Fruit fly (Drosophila melanogaster) whole organism, wandering third instar larva: ENCODE results near the gene CG31752.

Source experiments
- CG9705 ChIP-seq: fragments of 200-800 bp; sonication (Bioruptor generic); optimal IDR thresholded peaks from 2 replicates; lab custom pipeline; 2018; ENCODE audit warnings: missing biosample characterization, mild to moderate bottlenecking, missing genetic modification characterization
- Mio ChIP-seq: sonication (Bioruptor generic); optimal IDR thresholded peaks from 2 replicates; lab custom pipeline; 2016; ENCODE audit warnings: missing biosample characterization, missing genetic modification characterization
- Myc ChIP-seq: fragments of >200 bp; optimal IDR thresholded peaks from 2 replicates; lab custom pipeline; 2017
- N ChIP-seq: fragments of >200 bp; optimal IDR thresholded peaks from 2 replicates; lab custom pipeline; 2018; ENCODE audit warnings: missing biosample characterization, missing external identifiers, missing genetic modification characterization
- brk ChIP-seq: fragments of 200-800 bp; sonication (Bioruptor generic); optimal IDR thresholded peaks from 2 replicates; lab custom pipeline; 2016; ENCODE audit warnings: missing biosample characterization, mild to moderate bottlenecking, missing genetic modification characterization
- dsf ChIP-seq: sonication (Bioruptor generic); optimal IDR thresholded peaks from 2 replicates; lab custom pipeline; 2016; ENCODE audit warnings: missing biosample characterization, missing genetic modification characterization, borderline replicate concordance
- foxo ChIP-seq, 2 experiments: fragments of 200-800 bp; sonication (Bioruptor generic); optimal IDR thresholded peaks; 2 replicates in 1 of 2; 3 replicates in 1 of 2; lab custom pipeline; 2016 to 2017; ENCODE audit warnings: missing biosample characterization in 2 of 2, missing genetic modification characterization in 2 of 2
- lola ChIP-seq: fragments of >200 bp; optimal IDR thresholded peaks from 2 replicates; lab custom pipeline; 2017; ENCODE audit warnings: missing biosample characterization, missing genetic modification characterization
- psq ChIP-seq: fragments of 200-800 bp; sonication (Bioruptor generic); optimal IDR thresholded peaks from 3 replicates; lab custom pipeline; 2017; ENCODE audit warnings: missing biosample characterization, mild to moderate bottlenecking, missing genetic modification characterization, moderate library complexity

- TF ChIP-seq Myc (lab: Kevin White, UChicago) (no peak), N (no peak), brk (GFP tag; lab: Kevin White, UChicago) (no peak), CG9705 (GFP tag; lab: Kevin White, UChicago) (no peak), Mio (GFP tag; lab: Kevin White, UChicago) (no peak), psq (GFP tag; lab: Kevin White, UChicago) (no peak), dsf (GFP tag; lab: Kevin White, UChicago) (no peak), lola (GFP tag; lab: Kevin White, UChicago) (no peak), foxo (GFP tag; optimal IDR thresholded peaks at IDR 0.05; lab: Kevin White, UChicago) (no peak)
These were observed 34.1 kb upstream of the CG31752 start for dm6 chr2L:18875213-18875612.
